Worm (Caenorhabditis elegans) whole organism, early embryonic: Measurements from ENCODE around the gene Y73B6BL.288.
"Not testable (repeated sequence)": the region's sequence is repeated elsewhere in the genome, so short reads cannot be mapped to it uniquely, and the experiment has no call there.

Source experiments
- B0310.2 ChIP-seq: sonication (generic microtip); optimal IDR thresholded peaks from 2 replicates; lab custom pipeline; 2016; ENCODE audit warnings: mild to moderate bottlenecking, missing genetic modification characterization, missing compliant biosample characterization
- F13C5.2 ChIP-seq: sonication (generic microtip); optimal IDR thresholded peaks from 2 replicates; lab custom pipeline; 2017; ENCODE audit warnings: mild to moderate bottlenecking, missing genetic modification characterization, inconsistent platforms, missing compliant biosample characterization
- aly-1 ChIP-seq: sonication (generic microtip); optimal IDR thresholded peaks from 2 replicates; lab custom pipeline; 2016; ENCODE audit warnings: missing genetic modification characterization, missing compliant biosample characterization
- ama-1 ChIP-seq: fragments of 150-350 bp; optimal IDR thresholded peaks from 2 replicates; lab custom pipeline; 2014
- ceh-13 ChIP-seq: fragments of 200-800 bp; sonication (Bioruptor generic); optimal IDR thresholded peaks from 2 replicates; lab custom pipeline; 2018; ENCODE audit warnings: mild to moderate bottlenecking, missing genetic modification characterization, missing compliant biosample characterization
- ceh-36 ChIP-seq: sonication (generic microtip); optimal IDR thresholded peaks from 2 replicates; lab custom pipeline; 2016; ENCODE audit warnings: missing genetic modification characterization, inconsistent platforms, missing compliant biosample characterization
- ets-7 ChIP-seq: sonication (generic microtip); optimal IDR thresholded peaks from 2 replicates; lab custom pipeline; 2016; ENCODE audit warnings: missing genotype, missing genetic modification characterization, missing compliant biosample characterization
- flt-1 ChIP-seq: fragments of 200-800 bp; sonication (Bioruptor generic); IDR thresholded peaks from 2 replicates; pipeline ENCODE4 v1.3.6; 2022; ENCODE audit warnings: missing genetic modification characterization, missing compliant biosample characterization
- hmbx-1 ChIP-seq: sonication (generic microtip); optimal IDR thresholded peaks from 2 replicates; lab custom pipeline; 2016; ENCODE audit warnings: mild to moderate bottlenecking, missing genetic modification characterization, missing compliant biosample characterization
- hmg-4 ChIP-seq: fragments of 200-800 bp; sonication (Bioruptor generic); optimal IDR thresholded peaks from 2 replicates; lab custom pipeline; 2018; ENCODE audit warnings: mild to moderate bottlenecking, missing genetic modification characterization, missing compliant biosample characterization
- hnd-1 ChIP-seq: sonication (generic microtip); optimal IDR thresholded peaks from 2 replicates; lab custom pipeline; 2016; ENCODE audit warnings: missing genetic modification characterization, missing compliant biosample characterization
- pes-1 ChIP-seq: fragments of 200-800 bp; sonication (Bioruptor generic); IDR thresholded peaks from 2 replicates; pipeline ENCODE4 v1.3.6; 2022; ENCODE audit warnings: missing genetic modification reagents, missing genetic modification characterization, missing compliant biosample characterization
- scrt-1 ChIP-seq: fragments of 200-800 bp; sonication (Bioruptor generic); IDR thresholded peaks from 2 replicates; pipeline ENCODE4 v1.3.6; 2022; ENCODE audit warnings: missing genetic modification characterization, missing compliant biosample characterization
- sea-1 ChIP-seq: fragments of 200-800 bp; sonication (Bioruptor generic); conservative IDR thresholded peaks from 2 replicates; pipeline ENCODE4 v1.3.6; 2022; ENCODE audit warnings: missing genetic modification characterization, missing compliant biosample characterization
- tbx-11 ChIP-seq: fragments of 200-800 bp; sonication (Bioruptor generic); IDR thresholded peaks from 2 replicates; pipeline ENCODE4 v1.3.6; 2022; ENCODE audit warnings: missing genetic modification characterization, missing compliant biosample characterization
- tbx-37 ChIP-seq: fragments of 200-800 bp; sonication (Bioruptor generic); conservative IDR thresholded peaks from 2 replicates; pipeline ENCODE4 v1.3.6; 2022; ENCODE audit warnings: missing genetic modification reagents, missing genetic modification characterization, missing compliant biosample characterization
- tra-4 ChIP-seq: sonication (generic microtip); optimal IDR thresholded peaks from 2 replicates; lab custom pipeline; 2017; ENCODE audit warnings: missing genetic modification characterization, missing compliant biosample characterization

Gene Y73B6BL.288

ce11 chrIV:6321667-6322066, 20.7 kb downstream of the Y73B6BL.288 start, which contains the start of gene Y73B6BL.29:
Y73B6BL.29 (plus strand) TSS chrIV:6321929.
- TF ChIP-seq hnd-1 (tag; lab: Kevin White, UChicago) (no peak), aly-1 (tag; lab: Kevin White, UChicago) (no peak), tbx-37 (peak; percentile 81), tbx-11 (GFP tag; lab: Robert Waterston, UW) (no peak), F13C5.2 (peak; percentile 9), scrt-1 (GFP tag; lab: Robert Waterston, UW) (no peak), hmbx-1 (tag; lab: Kevin White, UChicago) (peak; percentile 25), pes-1 (GFP tag; lab: Robert Waterston, UW) (peak; percentile 53; the same call in 1 of the 2 replicates), ets-7 (tag; lab: Kevin White, UChicago) (no peak), B0310.2 (tag; lab: Kevin White, UChicago) (no peak)

- not testable (repeated sequence) for TF ChIP-seq tra-4 (tag; lab: Kevin White, UChicago); ama-1; pes-1 (GFP tag; lab: Robert Waterston, UW)
These were observed 25.0 kb downstream of the Y73B6BL.288 start, which contains the start of gene Y73B6BL.12 for ce11 chrIV:6317357-6317756. Y73B6BL.12 (minus strand) TSS chrIV:6317457.

ce11 chrIV:6307439-6307838, 34.9 kb downstream of the Y73B6BL.288 start, which contains the start of gene csp-2:
csp-2 (plus strand) TSS chrIV:6307739.
- TF ChIP-seq B0310.2 (tag; lab: Kevin White, UChicago) (no peak), tra-4 (tag; lab: Kevin White, UChicago) (no peak), scrt-1 (GFP tag; lab: Robert Waterston, UW) (no peak)

ce11 chrIV:6303642-6304041, 38.7 kb downstream of the Y73B6BL.288 start, which contains the start of gene srv-25:
srv-25 (minus strand) TSS chrIV:6303742.
- no peak for TF ChIP-seq F13C5.2
- no peak for TF ChIP-seq pes-1 (GFP tag; lab: Robert Waterston, UW)
- no peak for TF ChIP-seq tbx-37
- TF ChIP-seq ama-1 = no peak
- TF ChIP-seq ceh-36 (tag; lab: Kevin White, UChicago) = no peak
- TF ChIP-seq scrt-1 (GFP tag; lab: Robert Waterston, UW) = no peak
- no peak for TF ChIP-seq tra-4 (tag; lab: Kevin White, UChicago)
- no peak for TF ChIP-seq sea-1 (GFP tag; lab: Robert Waterston, UW)
- no peak for TF ChIP-seq aly-1 (tag; lab: Kevin White, UChicago)
- TF ChIP-seq hmg-4 = no peak
- no peak for TF ChIP-seq hmbx-1 (tag; lab: Kevin White, UChicago)
- no peak for TF ChIP-seq ets-7 (tag; lab: Kevin White, UChicago)
- TF ChIP-seq hnd-1 (tag; lab: Kevin White, UChicago) = no peak

ce11 chrIV:6301764-6302163, 40.6 kb downstream of the Y73B6BL.288 start, which contains the start of gene srv-26:
srv-26 (minus strand) TSS chrIV:6301864.
- no peak for TF ChIP-seq tbx-37

ce11 chrIV:6299523-6299922, 42.8 kb downstream of the Y73B6BL.288 start:
- TF ChIP-seq tbx-11 (GFP tag; lab: Robert Waterston, UW) = no peak
- TF ChIP-seq F13C5.2 = no peak
- no peak for TF ChIP-seq tra-4 (tag; lab: Kevin White, UChicago)
- TF ChIP-seq ceh-13 (GFP tag; lab: Kevin White, UChicago) = no peak
- TF ChIP-seq ama-1 = no peak
- no peak for TF ChIP-seq sea-1 (GFP tag; lab: Robert Waterston, UW)
- no peak for TF ChIP-seq hnd-1 (tag; lab: Kevin White, UChicago)
- no peak for TF ChIP-seq aly-1 (tag; lab: Kevin White, UChicago)
- TF ChIP-seq flt-1 (GFP tag; lab: Robert Waterston, UW) = no peak
- TF ChIP-seq tbx-37 = no peak
- no peak for TF ChIP-seq B0310.2 (tag; lab: Kevin White, UChicago)

ce11 chrIV:6298253-6298652, 44.1 kb downstream of the Y73B6BL.288 start, which contains the start of gene srv-27:
srv-27 (minus strand) TSS chrIV:6298353.
- no peak for TF ChIP-seq B0310.2 (tag; lab: Kevin White, UChicago)
- TF ChIP-seq hmbx-1 (tag; lab: Kevin White, UChicago) = no peak
- no peak for TF ChIP-seq ama-1
- no peak for TF ChIP-seq tbx-11 (GFP tag; lab: Robert Waterston, UW)
- TF ChIP-seq ceh-36 (tag; lab: Kevin White, UChicago) = no peak
- TF ChIP-seq scrt-1 (GFP tag; lab: Robert Waterston, UW) = no peak

- TF ChIP-seq ets-7 (tag; lab: Kevin White, UChicago) (no peak), hnd-1 (tag; lab: Kevin White, UChicago) (no peak), flt-1 (GFP tag; lab: Robert Waterston, UW) (peak; percentile 53; the same call in 1 of the 2 replicates), sea-1 (GFP tag; lab: Robert Waterston, UW) (0 out of 2 replicates have a peak, but pooled peaks have one; percentile 37), ceh-13 (GFP tag; lab: Kevin White, UChicago) (no peak), pes-1 (GFP tag; lab: Robert Waterston, UW) (no peak), ama-1 (peak; percentile 93), B0310.2 (tag; lab: Kevin White, UChicago) (no peak), hmg-4 (no peak), hmbx-1 (tag; lab: Kevin White, UChicago) (no peak), scrt-1 (GFP tag; lab: Robert Waterston, UW) (no peak), tbx-11 (GFP tag; lab: Robert Waterston, UW) (0 out of 2 replicates have a peak, but pooled peaks have one; percentile 13), tra-4 (tag; lab: Kevin White, UChicago) (no peak), F13C5.2 (no peak), aly-1 (tag; lab: Kevin White, UChicago) (no peak), ceh-36 (tag; lab: Kevin White, UChicago) (no peak), tbx-37 (no peak)
These were observed 48.2 kb downstream of the Y73B6BL.288 start, which contains the start of gene hil-2 for ce11 chrIV:6294081-6294480. hil-2 (plus strand) TSS chrIV:6294240.
